Worm (Caenorhabditis elegans) whole organism, L4/young adult: ENCODE data around the gene set-14.
A peak's percentile ranks its signal among the peaks of the same experiment; 100 is the strongest.

Source experiments
- W03F9.2 ChIP-seq: fragments of 150-350 bp; optimal IDR thresholded peaks from 2 replicates; lab custom pipeline; 2014; ENCODE audit warnings: missing biosample characterization, missing genetic modification characterization
- dao-5 ChIP-seq: sonication (generic microtip); optimal IDR thresholded peaks from 2 replicates; lab custom pipeline; 2016; ENCODE audit warnings: missing genotype, missing genetic modification characterization, moderate library complexity, missing compliant biosample characterization
- him-1 ChIP-seq: sonication (generic microtip); optimal IDR thresholded peaks from 2 replicates; lab custom pipeline; 2016; ENCODE audit warnings: missing genotype, missing genetic modification reagents, missing genetic modification characterization, missing compliant biosample characterization

DNA sequence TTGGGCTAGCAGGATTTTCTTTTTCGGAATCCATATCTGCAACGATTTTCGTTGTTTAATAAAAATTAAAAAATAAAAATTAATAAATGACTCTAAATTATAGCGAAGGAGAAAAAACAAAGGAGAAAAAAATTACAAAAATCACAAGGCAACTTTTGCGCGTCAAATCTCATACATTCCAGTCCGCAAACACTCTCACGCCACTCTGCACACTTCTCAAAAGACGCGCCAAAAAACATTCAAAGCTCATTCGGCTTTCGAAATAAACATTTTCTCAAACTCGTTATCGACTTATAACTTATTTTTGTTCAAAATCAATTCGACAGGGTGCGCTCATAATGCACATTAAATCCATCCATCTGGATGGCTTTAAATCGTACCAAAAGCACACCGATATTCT, 28.0 kb upstream of the set-14 start, which contains the start of the genes R06F6.12 and mix-1:
- TF ChIP-seq dao-5 (tag; lab: Kevin White, UChicago) (no peak), W03F9.2 (tag; lab: Kevin White, UChicago) (peak; percentile 73), him-1 (tag; lab: Kevin White, UChicago) (no peak)
